Worm (Caenorhabditis elegans): ENCODE results near the gene K09F6.10.

DNA sequence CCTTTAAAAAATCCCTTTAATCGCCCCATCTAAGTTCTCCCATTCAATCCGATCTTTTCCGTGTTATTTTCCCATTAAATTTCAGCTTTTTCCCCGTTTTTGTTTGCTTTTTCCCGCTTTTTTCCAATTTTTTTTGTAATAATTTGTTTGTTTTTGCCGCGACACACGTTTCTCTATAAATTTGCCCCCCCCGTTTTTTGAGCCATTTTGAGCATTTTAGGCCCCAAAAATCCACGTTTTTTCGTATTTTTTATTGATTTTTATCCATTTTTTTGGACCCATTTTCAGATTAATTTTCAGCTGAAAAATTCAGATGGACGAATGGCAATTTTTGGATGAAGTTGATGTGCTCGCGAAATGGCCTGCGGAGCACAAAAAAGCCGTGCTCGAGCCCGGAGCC is 45.3 kb downstream of the K09F6.10 start, which contains the start of gene F54A3.2:
- TF ChIP-seq klf-2 (GFP tag; conservative IDR thresholded peaks at IDR 0.05), result no peak
- TF ChIP-seq ztf-23 (GFP tag; IDR thresholded peaks at IDR 0.05), result no peak
- TF ChIP-seq flt-1 (GFP tag; IDR thresholded peaks at IDR 0.05), result no peak
- no peak for TF ChIP-seq ztf-29 (GFP tag; IDR thresholded peaks at IDR 0.05)
- no peak for TF ChIP-seq T22C8.4 (GFP tag; IDR thresholded peaks at IDR 0.05)
- TF ChIP-seq cog-1 (tag; optimal IDR thresholded peaks at IDR 0.05), result no peak
